Worm (Caenorhabditis elegans): Measurements from ENCODE around the gene fbxb-3.

fbxb-3 gene

ce11 chrIV:11858142-11858541, 19.4 kb downstream of the fbxb-3 start, which contains the start of gene let-92:
TSS of gene let-92 (plus strand) at chrIV:11858442.
- TF ChIP-seq unc-39 (tag; optimal IDR thresholded peaks at IDR 0.05) (no peak), fos-1 (tag; optimal IDR thresholded peaks at IDR 0.05) (no peak), mbf-1 (tag; optimal IDR thresholded peaks at IDR 0.05) (no peak), ztf-4 (tag; optimal IDR thresholded peaks at IDR 0.05) (no peak), mab-5 (tag; optimal IDR thresholded peaks at IDR 0.05) (no peak), alr-1 (tag; optimal IDR thresholded peaks at IDR 0.05) (no peak), nhr-237 (tag; optimal IDR thresholded peaks at IDR 0.05) (no peak), skn-1 (tag; optimal IDR thresholded peaks at IDR 0.05) (no peak), nhr-25 (tag; optimal IDR thresholded peaks at IDR 0.05) (no peak), sma-3 (GFP tag; optimal IDR thresholded peaks at IDR 0.05) (no peak), sma-9 (GFP tag; optimal IDR thresholded peaks at IDR 0.05) (no peak), sma-9 (tag; optimal IDR thresholded peaks at IDR 0.05) (no peak)

DNA sequence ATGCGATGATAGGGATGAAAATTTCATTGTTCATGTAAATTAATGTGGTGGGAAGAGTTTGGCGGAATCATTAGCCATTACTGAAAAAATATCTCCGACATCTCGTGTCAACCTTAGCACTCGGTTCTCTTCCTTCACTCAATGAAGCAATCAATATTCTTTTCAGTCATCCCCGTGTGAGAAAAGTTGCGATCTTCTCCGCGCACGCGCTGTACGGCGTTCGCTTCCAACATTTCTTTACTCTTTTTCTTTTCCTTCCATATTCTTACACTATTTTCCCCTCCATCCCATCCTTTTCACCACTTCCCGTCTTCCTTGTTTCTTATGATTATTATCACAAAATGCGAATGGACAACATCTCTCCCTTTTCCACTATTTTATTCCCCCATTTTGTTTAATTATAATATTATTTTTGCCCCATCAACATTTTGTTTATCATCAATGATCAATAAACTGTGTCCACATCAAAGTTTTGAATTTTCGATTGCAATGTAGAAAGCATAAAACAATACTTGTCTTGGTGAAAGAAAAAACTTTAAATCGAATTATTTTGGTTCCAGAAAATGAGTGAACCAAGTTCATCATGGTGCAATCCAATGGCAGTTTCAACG, 21.3 kb downstream of the fbxb-3 start, which contains the start of gene mob-1:
Gene mob-1 (plus strand): TSS at position 561 of the 611 bp plus-strand sequence.
- TF ChIP-seq crh-2 (tag; optimal IDR thresholded peaks at IDR 0.05) (peak; percentile 24), sma-3 (GFP tag; optimal IDR thresholded peaks at IDR 0.05) (no peak), blmp-1 (tag; optimal IDR thresholded peaks at IDR 0.05; ENCODE audit: insufficient read depth) (peak; percentile 8), mbf-1 (tag; optimal IDR thresholded peaks at IDR 0.05) (no peak), unc-55 (GFP tag; optimal IDR thresholded peaks at IDR 0.05) (peak; percentile 49), nhr-21 (tag; optimal IDR thresholded peaks at IDR 0.05) (peak; percentile 10), nhr-25 (tag; optimal IDR thresholded peaks at IDR 0.05) (peak; percentile 15)

ce11 chrIV:11863428-11863827, 24.7 kb downstream of the fbxb-3 start:
- TF ChIP-seq F13H6.1 (tag; optimal IDR thresholded peaks at IDR 0.05) (peak; percentile 12), C34F6.9 (tag; optimal IDR thresholded peaks at IDR 0.05) (peak; percentile 2), fos-1 (tag; optimal IDR thresholded peaks at IDR 0.05) (peak; percentile 42), ceh-82 (tag; optimal IDR thresholded peaks at IDR 0.05) (no peak)

- TF ChIP-seq nhr-23 (tag; optimal IDR thresholded peaks at IDR 0.05) (no peak), aly-2 (tag; optimal IDR thresholded peaks at IDR 0.05) (no peak)
These were observed 25.5 kb downstream of the fbxb-3 start, which contains the start of gene trpa-1 for ce11 chrIV:11864226-11864625. TSS of gene trpa-1 (plus strand) at chrIV:11864526.

DNA sequence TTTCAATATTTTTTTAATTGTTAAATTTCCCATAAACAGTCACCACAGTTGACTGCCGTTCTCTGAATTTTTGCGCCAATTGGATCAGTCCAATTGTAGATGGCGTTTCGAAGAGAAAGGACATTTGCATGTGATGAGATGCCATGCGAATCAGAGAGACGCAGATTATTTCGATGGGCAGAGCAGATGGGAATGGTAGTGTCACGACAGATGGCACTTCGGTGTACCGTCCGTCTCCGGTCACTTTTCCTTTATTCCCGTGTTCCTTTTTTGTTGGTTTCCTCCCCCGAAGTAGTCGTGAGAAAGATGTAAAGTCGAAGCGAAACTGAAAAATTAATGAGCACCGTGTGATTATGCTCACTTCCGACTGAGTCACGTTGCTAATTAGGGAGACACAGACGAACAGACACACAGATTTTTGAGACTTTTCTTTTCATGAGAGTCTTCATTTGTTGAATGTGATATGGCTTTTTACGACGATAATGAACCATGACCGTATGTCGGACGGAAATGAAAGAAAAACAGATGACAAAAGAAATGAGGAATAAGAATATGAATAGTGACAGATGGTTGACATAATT, 29.0 kb downstream of the fbxb-3 start:
- TF ChIP-seq aly-2 (tag; optimal IDR thresholded peaks at IDR 0.05): no peak
- no peak for TF ChIP-seq nhr-25 (tag; optimal IDR thresholded peaks at IDR 0.05)
- TF ChIP-seq lin-11 (tag; optimal IDR thresholded peaks at IDR 0.05): no peak
- TF ChIP-seq mab-5 (tag; optimal IDR thresholded peaks at IDR 0.05): no peak
- no peak for TF ChIP-seq nhr-21 (tag; optimal IDR thresholded peaks at IDR 0.05)
- no peak for TF ChIP-seq ama-1 (optimal IDR thresholded peaks at IDR 0.05)
- no peak for TF ChIP-seq skn-1 (tag; optimal IDR thresholded peaks at IDR 0.05)
- TF ChIP-seq C34F6.9 (tag; optimal IDR thresholded peaks at IDR 0.05): no peak

- TF ChIP-seq zag-1 (tag; optimal IDR thresholded peaks at IDR 0.05) (no peak), dmd-4 (tag; optimal IDR thresholded peaks at IDR 0.05) (no peak), ama-1 (optimal IDR thresholded peaks at IDR 0.05) (no peak), ZK546.5 (tag; optimal IDR thresholded peaks at IDR 0.05) (no peak), alr-1 (tag; optimal IDR thresholded peaks at IDR 0.05) (no peak), gmeb-1 (tag; optimal IDR thresholded peaks at IDR 0.05) (no peak)
These were observed 29.7 kb downstream of the fbxb-3 start for ce11 chrIV:11868452-11868851.

- TF ChIP-seq alr-1 (tag; optimal IDR thresholded peaks at IDR 0.05): no peak
- TF ChIP-seq lin-39 (tag; optimal IDR thresholded peaks at IDR 0.05): no peak
- no peak for TF ChIP-seq nhr-12 (tag; optimal IDR thresholded peaks at IDR 0.05)
- TF ChIP-seq sma-9 (GFP tag; optimal IDR thresholded peaks at IDR 0.05): no peak
- TF ChIP-seq sma-9 (tag; optimal IDR thresholded peaks at IDR 0.05): no peak
- TF ChIP-seq skn-1 (tag; optimal IDR thresholded peaks at IDR 0.05): no peak
- TF ChIP-seq unc-62 (GFP tag; optimal IDR thresholded peaks at IDR 0.05): no peak
- no peak for TF ChIP-seq nhr-21 (tag; optimal IDR thresholded peaks at IDR 0.05)
- peak; percentile 65 for TF ChIP-seq C34F6.9 (tag; optimal IDR thresholded peaks at IDR 0.05)
- no peak for TF ChIP-seq mab-5 (tag; optimal IDR thresholded peaks at IDR 0.05)
- TF ChIP-seq lsy-2 (tag; optimal IDR thresholded peaks at IDR 0.05): peak in 1 of 2 experiments; percentile 61
- TF ChIP-seq gmeb-1 (tag; optimal IDR thresholded peaks at IDR 0.05): no peak
- TF ChIP-seq nhr-10 (tag; optimal IDR thresholded peaks at IDR 0.05): no peak
- no peak for TF ChIP-seq ZK546.5 (tag; optimal IDR thresholded peaks at IDR 0.05)
- TF ChIP-seq lin-13 (GFP tag; optimal IDR thresholded peaks at IDR 0.05): peak; percentile 11
- TF ChIP-seq unc-39 (tag; optimal IDR thresholded peaks at IDR 0.05): no peak
- no peak for TF ChIP-seq egl-27 (tag; optimal IDR thresholded peaks at IDR 0.05)
- TF ChIP-seq snpc-4 (tag; optimal IDR thresholded peaks at IDR 0.05): peak; percentile 4
- TF ChIP-seq ztf-11 (tag; optimal IDR thresholded peaks at IDR 0.05): no peak
- TF ChIP-seq ztf-4 (tag; optimal IDR thresholded peaks at IDR 0.05): no peak
- no peak for TF ChIP-seq nhr-23 (tag; optimal IDR thresholded peaks at IDR 0.05)
- no peak for TF ChIP-seq Y55F3AM.14 (GFP tag; optimal IDR thresholded peaks at IDR 0.05)
- TF ChIP-seq F13H6.1 (tag; optimal IDR thresholded peaks at IDR 0.05): peak; percentile 8
- TF ChIP-seq zag-1 (tag; optimal IDR thresholded peaks at IDR 0.05): peak; percentile 5
- peak; percentile 37 for TF ChIP-seq lin-11 (tag; optimal IDR thresholded peaks at IDR 0.05)
These were observed 32.3 kb downstream of the fbxb-3 start for ce11 chrIV:11871083-11871482.
